Fruit fly (Drosophila melanogaster) S2 (cell line): ENCODE measurements around the gene Ugt35D1.
A peak's percentile ranks its signal among the peaks of the same experiment; 100 is the strongest.

Source experiments
- CG8478 ChIP-seq: fragments of >200 bp; optimal IDR thresholded peaks from 2 replicates; lab custom pipeline; 2018
- CTCF ChIP-seq, 2 experiments: fragments of >200 bp; optimal IDR thresholded peaks; 2 replicates each; lab custom pipeline; 2018

Ugt35D1 gene

dm6 chr3R:31405277-31406207, 10.4 kb upstream of the Ugt35D1 start, which contains the start of gene PNPase:
TSS of gene PNPase (minus strand) at chr3R:31405452.
- no peak for TF ChIP-seq CG8478 (lab: Kevin White, UChicago)
- TF ChIP-seq CTCF (optimal IDR thresholded peaks at IDR 0.05; lab: Kevin White, UChicago), result no peak

DNA sequence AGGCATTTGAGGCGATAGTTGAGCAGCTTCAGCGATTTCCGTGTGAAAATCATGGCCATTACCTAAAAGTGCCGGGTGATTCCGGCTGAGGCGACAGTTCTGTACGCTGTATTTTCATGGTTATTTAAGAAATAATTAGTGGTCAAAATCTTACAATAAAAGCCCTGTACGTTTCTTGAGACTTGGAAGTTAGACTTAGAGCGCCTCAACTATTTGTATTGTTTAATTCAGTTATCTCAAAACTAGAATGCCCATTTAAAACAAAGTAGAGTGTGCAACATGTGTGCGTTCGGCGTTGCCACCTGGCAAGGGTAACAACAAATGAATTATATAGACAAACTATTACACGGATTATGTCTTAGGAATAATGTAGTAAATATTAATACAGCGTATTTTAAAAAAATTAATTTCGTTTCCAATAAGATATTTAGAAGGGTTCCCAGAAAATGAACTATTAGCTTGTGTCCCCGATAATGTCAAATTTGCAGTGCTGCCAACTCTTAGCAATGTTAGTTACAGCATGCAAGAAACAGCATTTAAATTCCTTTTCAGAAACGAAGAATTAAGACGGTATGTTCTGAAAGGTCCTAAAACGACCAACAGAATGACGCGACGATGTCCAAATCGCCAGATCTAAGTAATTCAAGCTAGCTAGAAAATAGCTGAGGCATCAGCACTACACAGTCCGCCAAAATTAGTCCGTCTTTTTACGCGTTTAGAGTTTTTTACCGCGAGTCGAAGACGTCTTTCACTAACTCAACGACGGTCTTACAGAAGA, 9.6 kb upstream of the Ugt35D1 start, which contains the start of gene Gprk2:
Gene Gprk2 (plus strand): TSS at position 747 of the 778 bp plus-strand sequence.
- TF ChIP-seq CG8478 (lab: Kevin White, UChicago) (no peak), CTCF (optimal IDR thresholded peaks at IDR 0.05; lab: Kevin White, UChicago) (peak; percentile 18 to 54)

dm6 chr3R:31393427-31393826, 1.7 kb downstream of the Ugt35D1 start, which contains the start of gene CG31204:
TSS of gene CG31204 (minus strand) at chr3R:31393527.
- no peak for TF ChIP-seq CG8478 (lab: Kevin White, UChicago)
- no peak for TF ChIP-seq CTCF (optimal IDR thresholded peaks at IDR 0.05; lab: Kevin White, UChicago)

DNA sequence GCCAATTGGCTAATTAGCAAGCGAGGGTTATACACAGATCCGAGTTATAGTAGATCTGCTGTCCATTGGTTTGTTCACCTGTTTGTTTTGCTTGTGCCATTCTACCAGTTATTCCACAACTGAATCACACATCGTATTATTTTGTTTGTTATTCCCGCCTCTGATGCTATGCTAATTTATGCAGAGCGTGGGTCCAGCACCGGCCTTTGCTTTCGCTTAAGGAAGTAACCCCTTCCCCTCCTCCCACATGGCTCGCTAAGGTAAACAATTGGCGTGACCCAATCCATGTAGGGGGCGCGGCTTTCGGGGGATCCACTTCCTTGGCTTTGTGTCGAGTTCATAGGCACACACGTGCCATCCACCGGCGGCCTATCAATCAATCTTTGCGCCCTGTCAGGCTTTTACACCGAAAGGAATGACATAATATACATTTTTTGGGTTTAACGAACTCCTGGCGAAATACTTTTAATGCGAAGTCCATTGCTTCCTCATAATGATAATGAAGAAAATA, 9.2 kb downstream of the Ugt35D1 start:
- TF ChIP-seq CG8478 (lab: Kevin White, UChicago) (no peak), CTCF (optimal IDR thresholded peaks at IDR 0.05; lab: Kevin White, UChicago) (no peak)

- TF ChIP-seq CTCF (optimal IDR thresholded peaks at IDR 0.05; lab: Kevin White, UChicago), result no peak
- no peak for TF ChIP-seq CG8478 (lab: Kevin White, UChicago)
These were observed 11.0 kb downstream of the Ugt35D1 start for dm6 chr3R:31384108-31384507.

DNA sequence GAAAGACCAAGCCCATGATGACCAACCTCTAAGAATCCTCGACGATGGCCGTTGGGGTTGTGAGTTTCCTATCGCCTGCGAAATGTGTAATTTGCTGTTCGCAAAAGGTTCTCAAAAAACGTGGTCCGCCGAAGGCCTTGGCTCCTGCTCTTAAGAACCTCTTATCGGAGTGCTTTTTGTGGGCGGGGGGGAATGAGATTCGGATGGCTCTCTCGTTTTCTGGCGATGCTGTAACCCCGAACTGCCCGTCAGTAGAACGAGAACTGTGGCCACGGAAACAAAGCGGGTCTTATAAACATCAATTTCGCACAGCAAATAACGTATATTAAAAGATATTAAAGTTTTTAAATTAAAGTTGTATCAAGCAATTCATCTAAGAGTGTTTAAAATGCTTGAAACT, 13.2 kb downstream of the Ugt35D1 start, which contains the start of gene CG1607:
Gene CG1607 (plus strand): TSS at position 249 of the 400 bp plus-strand sequence.
- TF ChIP-seq CTCF (optimal IDR thresholded peaks at IDR 0.05; lab: Kevin White, UChicago) (no peak), CG8478 (lab: Kevin White, UChicago) (no peak)

DNA sequence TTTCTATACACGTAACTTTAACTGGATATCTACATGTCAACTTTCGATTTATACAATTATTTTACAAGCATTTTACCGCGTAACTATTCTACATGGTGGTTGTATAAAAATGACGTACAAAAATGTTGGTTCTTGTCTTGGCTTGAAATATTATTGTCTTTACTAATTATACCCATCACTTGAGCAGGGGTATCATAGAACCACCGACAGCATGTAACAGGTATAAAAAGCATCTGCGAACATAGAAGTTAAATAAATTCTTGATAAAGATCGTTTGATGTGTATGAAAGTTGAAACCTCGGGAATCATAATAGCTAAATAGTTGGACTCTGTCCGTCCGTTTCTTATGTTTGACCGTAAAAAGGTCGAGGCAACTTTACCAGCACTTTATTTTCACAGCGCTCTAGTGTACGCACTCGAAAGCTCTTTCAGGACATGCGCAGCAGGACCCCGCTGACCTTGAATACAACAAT, 13.9 kb downstream of the Ugt35D1 start:
- TF ChIP-seq CTCF (optimal IDR thresholded peaks at IDR 0.05; lab: Kevin White, UChicago) (peak; percentile 36 to 68), CG8478 (lab: Kevin White, UChicago) (no peak)

DNA sequence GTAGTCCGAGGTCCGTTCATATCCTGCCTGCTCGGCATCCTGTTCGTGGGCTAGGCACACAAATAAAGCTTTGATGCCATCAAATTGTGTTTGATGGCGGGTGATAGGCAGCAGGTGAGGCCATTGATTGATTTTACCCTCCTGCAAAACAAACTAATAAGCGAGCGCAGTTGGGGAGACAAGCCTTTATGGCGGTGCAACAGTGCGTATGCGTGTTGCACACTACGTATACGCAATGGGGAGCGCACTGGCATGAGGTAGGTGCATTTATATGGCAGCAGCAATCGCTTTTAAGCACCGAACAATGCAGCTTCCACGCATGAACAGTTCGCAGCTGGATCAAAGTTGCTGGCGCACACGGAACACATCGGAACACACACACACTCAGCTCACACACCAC, 14.6 kb downstream of the Ugt35D1 start:
- TF ChIP-seq CTCF (optimal IDR thresholded peaks at IDR 0.05; lab: Kevin White, UChicago), result no peak
- no peak for TF ChIP-seq CG8478 (lab: Kevin White, UChicago)

- TF ChIP-seq CTCF (optimal IDR thresholded peaks at IDR 0.05; lab: Kevin White, UChicago) (no peak), CG8478 (lab: Kevin White, UChicago) (no peak)
These were observed 23.0 kb downstream of the Ugt35D1 start, which contains the start of gene gskt for dm6 chr3R:31372127-31372526. TSS of gene gskt (plus strand) at chr3R:31372427.

DNA sequence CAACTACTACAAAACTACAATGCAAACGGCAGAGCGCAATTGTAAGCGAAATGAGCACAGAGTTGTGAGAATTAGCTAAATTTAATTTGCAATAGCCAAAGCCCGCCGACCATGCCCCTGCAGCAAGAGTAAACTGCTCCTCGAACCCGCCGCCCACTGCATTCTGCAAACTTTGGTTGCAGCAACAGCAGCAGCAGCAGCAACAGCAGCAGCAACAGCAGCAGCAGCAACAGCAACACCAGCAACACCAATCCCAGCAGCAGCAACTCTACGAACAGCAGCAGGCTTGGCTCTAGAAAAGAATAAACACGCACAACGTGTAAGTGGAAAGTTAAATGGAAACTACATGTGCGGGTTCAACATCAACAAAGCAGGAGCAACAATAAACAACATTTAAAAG, 24.9 kb downstream of the Ugt35D1 start:
- TF ChIP-seq CG8478 (lab: Kevin White, UChicago) (no peak), CTCF (optimal IDR thresholded peaks at IDR 0.05; lab: Kevin White, UChicago) (no peak)

- TF ChIP-seq CTCF (optimal IDR thresholded peaks at IDR 0.05; lab: Kevin White, UChicago), result no peak
- no peak for TF ChIP-seq CG8478 (lab: Kevin White, UChicago)
These were observed 26.1 kb downstream of the Ugt35D1 start for dm6 chr3R:31369054-31369453.

- TF ChIP-seq CG8478 (lab: Kevin White, UChicago), result no peak
- TF ChIP-seq CTCF (optimal IDR thresholded peaks at IDR 0.05; lab: Kevin White, UChicago), result no peak
These were observed 31.5 kb downstream of the Ugt35D1 start for dm6 chr3R:31363615-31364014.

dm6 chr3R:31346657-31347056, 48.4 kb downstream of the Ugt35D1 start:
- no peak for TF ChIP-seq CTCF (optimal IDR thresholded peaks at IDR 0.05; lab: Kevin White, UChicago)
- TF ChIP-seq CG8478 (lab: Kevin White, UChicago), result no peak

dm6 chr3R:31345626-31346025, 49.5 kb downstream of the Ugt35D1 start:
- TF ChIP-seq CG8478 (lab: Kevin White, UChicago) (no peak), CTCF (optimal IDR thresholded peaks at IDR 0.05; lab: Kevin White, UChicago) (no peak)
